Worm (Caenorhabditis elegans): ENCODE results near the gene F40G12.4.

The F40G12.4 gene

DNA sequence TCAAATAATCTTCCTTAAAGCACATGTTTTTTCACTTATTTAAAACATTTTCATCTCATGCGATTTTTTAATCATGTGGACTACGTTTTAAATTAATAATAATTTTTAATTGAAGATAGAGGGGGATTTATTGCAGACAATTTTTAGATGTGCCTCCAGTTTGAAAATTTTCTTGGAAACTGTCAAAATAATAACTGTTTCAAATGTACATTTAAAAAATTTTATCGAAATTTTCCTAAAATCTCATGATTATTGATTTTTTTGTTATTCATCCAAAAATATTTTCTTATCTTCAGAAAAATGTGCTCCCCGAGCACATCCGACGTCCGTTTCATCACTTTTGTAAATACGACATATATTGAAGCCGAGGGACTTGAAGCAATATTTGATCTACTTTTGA lies 11.7 kb downstream of the F40G12.4 start, which contains the start of gene sre-8:
TSS of gene sre-8 (plus strand) at position 301 of the 400 bp plus-strand sequence.
- no peak for TF ChIP-seq F13C5.2 (tag; optimal IDR thresholded peaks at IDR 0.05)
- no peak for TF ChIP-seq flt-1 (GFP tag; IDR thresholded peaks at IDR 0.05)
- TF ChIP-seq scrt-1 (GFP tag; IDR thresholded peaks at IDR 0.05): no peak
- no peak for TF ChIP-seq tbx-37 (GFP tag; conservative IDR thresholded peaks at IDR 0.05)

DNA sequence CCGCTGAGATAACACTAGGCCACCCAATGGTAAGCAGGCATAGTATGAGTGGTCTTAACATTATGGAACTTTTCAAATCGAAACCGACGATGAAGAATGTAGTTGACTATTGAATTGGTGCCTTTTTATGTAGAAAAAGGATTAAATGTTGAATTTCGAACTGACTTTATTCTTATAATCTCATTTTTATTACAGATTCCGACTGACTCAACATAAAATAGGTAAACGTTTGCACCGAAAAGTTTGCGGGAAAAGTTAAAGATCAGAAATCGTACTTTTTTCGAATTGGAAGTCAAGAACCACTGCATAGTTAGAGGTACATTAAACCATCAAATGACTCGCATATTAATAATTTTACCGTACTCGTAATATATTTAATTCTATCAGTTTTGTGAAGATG lies 14.3 kb downstream of the F40G12.4 start, which contains the start of gene K02E11.7:
TSS of gene K02E11.7 (minus strand) at position 101 of the 400 bp plus-strand sequence.
- TF ChIP-seq ceh-36 (tag; optimal IDR thresholded peaks at IDR 0.05) (no peak), pes-1 (GFP tag; IDR thresholded peaks at IDR 0.05) (no peak), tbx-37 (GFP tag; conservative IDR thresholded peaks at IDR 0.05) (no peak), F13C5.2 (tag; optimal IDR thresholded peaks at IDR 0.05) (no peak), tra-4 (tag; optimal IDR thresholded peaks at IDR 0.05) (no peak), hnd-1 (tag; optimal IDR thresholded peaks at IDR 0.05) (no peak), ets-7 (tag; optimal IDR thresholded peaks at IDR 0.05) (no peak), ama-1 (optimal IDR thresholded peaks at IDR 0.05) (no peak), ceh-13 (GFP tag; optimal IDR thresholded peaks at IDR 0.05) (no peak), scrt-1 (GFP tag; IDR thresholded peaks at IDR 0.05) (no peak), sea-1 (GFP tag; conservative IDR thresholded peaks at IDR 0.05) (no peak)

DNA sequence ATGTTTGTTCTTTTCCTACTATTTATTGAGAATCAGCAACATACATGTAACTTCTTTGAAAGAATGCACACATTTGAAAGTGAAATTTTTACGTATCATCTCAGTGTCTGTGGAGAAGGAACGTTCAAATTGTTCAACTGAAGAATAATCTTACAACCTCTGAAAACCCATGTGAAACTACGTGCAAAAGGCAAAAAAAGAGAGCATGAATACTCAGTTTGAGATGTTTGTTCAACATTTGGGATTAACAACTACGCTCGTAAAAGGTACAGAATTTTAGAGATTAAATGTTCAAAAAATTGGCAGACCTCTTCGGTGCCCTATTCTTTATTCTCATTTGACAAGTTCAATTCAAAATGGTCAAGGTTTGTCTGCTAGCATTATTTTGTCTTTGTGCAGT lies 16.5 kb downstream of the F40G12.4 start, which contains the start of gene K02E11.5:
TSS of gene K02E11.5 (plus strand) at position 301 of the 400 bp plus-strand sequence.
- TF ChIP-seq tbx-37 (GFP tag; conservative IDR thresholded peaks at IDR 0.05): no peak
- no peak for TF ChIP-seq scrt-1 (GFP tag; IDR thresholded peaks at IDR 0.05)
- no peak for TF ChIP-seq tra-4 (tag; optimal IDR thresholded peaks at IDR 0.05)
- no peak for TF ChIP-seq hmg-4 (GFP tag; optimal IDR thresholded peaks at IDR 0.05)
- no peak for TF ChIP-seq ceh-13 (GFP tag; optimal IDR thresholded peaks at IDR 0.05)
- no peak for TF ChIP-seq tbx-11 (GFP tag; IDR thresholded peaks at IDR 0.05)
- no peak for TF ChIP-seq hnd-1 (tag; optimal IDR thresholded peaks at IDR 0.05)
- TF ChIP-seq ceh-36 (tag; optimal IDR thresholded peaks at IDR 0.05): no peak
- TF ChIP-seq B0310.2 (tag; optimal IDR thresholded peaks at IDR 0.05): no peak
- TF ChIP-seq F13C5.2 (tag; optimal IDR thresholded peaks at IDR 0.05): no peak
- TF ChIP-seq hmbx-1 (tag; optimal IDR thresholded peaks at IDR 0.05): no peak
- no peak for TF ChIP-seq pes-1 (GFP tag; IDR thresholded peaks at IDR 0.05)
- no peak for TF ChIP-seq ama-1 (optimal IDR thresholded peaks at IDR 0.05)
- no peak for TF ChIP-seq sea-1 (GFP tag; conservative IDR thresholded peaks at IDR 0.05)
- no peak for TF ChIP-seq ets-7 (tag; optimal IDR thresholded peaks at IDR 0.05)
- no peak for TF ChIP-seq flt-1 (GFP tag; IDR thresholded peaks at IDR 0.05)

DNA sequence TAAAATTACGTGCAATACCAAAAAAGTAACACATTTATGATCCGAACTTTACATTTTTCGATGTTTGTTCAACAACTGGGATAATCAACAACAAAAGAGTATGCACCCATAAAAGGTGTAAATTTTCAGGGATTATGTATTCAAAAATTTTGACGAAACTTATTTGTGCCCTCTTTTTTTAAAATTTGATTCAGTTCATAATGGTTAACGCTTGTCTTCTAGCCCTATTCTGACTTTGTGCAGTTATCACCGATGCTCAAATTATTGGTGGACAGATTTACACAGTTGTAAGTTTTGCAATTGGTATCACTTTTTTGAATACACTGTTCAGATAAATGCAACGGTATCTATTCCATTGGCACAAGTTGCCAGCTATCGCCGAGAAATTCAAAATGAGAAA lies 19.9 kb downstream of the F40G12.4 start, which contains the start of gene K02E11.6:
TSS of gene K02E11.6 (plus strand) at position 149 of the 400 bp plus-strand sequence.
- TF ChIP-seq pes-1 (GFP tag; IDR thresholded peaks at IDR 0.05): no peak
- no peak for TF ChIP-seq tbx-37 (GFP tag; conservative IDR thresholded peaks at IDR 0.05)
- TF ChIP-seq flt-1 (GFP tag; IDR thresholded peaks at IDR 0.05): no peak
- no peak for TF ChIP-seq ets-7 (tag; optimal IDR thresholded peaks at IDR 0.05)
- no peak for TF ChIP-seq ceh-36 (tag; optimal IDR thresholded peaks at IDR 0.05)

DNA sequence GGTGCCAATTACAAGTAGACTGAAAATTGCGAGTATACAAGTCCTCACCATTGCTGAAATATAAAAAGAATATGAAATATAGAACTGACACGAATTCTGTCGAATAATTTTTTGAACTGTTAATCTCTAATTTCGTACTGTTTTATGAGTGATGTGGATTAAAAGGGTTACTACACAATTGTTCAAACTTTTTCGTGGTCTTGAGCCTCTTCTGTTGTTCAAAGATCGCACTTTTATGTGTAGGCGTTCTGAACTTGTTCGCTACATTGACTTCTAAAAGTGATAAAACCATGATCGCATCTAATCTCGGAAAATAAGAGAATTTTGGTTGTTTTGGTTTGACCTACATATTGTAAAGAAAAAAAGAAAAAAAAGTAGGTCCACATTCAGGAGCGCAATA lies 20.5 kb downstream of the F40G12.4 start, which contains the start of gene K02E11.4:
TSS of gene K02E11.4 (minus strand) at position 101 of the 400 bp plus-strand sequence.
- TF ChIP-seq sea-1 (GFP tag; conservative IDR thresholded peaks at IDR 0.05) (no peak), tbx-37 (GFP tag; conservative IDR thresholded peaks at IDR 0.05) (no peak), hnd-1 (tag; optimal IDR thresholded peaks at IDR 0.05) (no peak)

DNA sequence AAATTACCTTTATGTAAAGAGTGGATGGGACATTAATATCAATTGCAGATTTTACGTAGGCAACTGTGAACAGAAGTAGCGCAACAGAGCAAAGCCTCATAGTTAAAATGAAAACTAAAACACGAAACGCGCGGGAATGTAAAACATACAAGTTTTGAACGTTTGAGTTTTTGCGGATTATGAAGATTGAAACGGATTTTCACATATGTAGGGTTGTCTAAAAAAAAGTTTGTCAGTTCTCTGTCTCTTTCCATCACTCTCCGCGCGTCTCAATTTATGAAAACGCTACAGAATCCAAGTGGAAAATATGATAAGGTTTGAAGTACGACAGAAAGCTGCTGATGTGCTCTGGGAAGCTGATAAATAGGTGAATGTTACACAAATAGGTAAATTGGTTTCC lies 21.8 kb downstream of the F40G12.4 start, which contains the start of gene K02E11.3:
TSS of gene K02E11.3 (minus strand) at position 101 of the 400 bp plus-strand sequence.
- TF ChIP-seq sea-1 (GFP tag; conservative IDR thresholded peaks at IDR 0.05) (no peak), tbx-11 (GFP tag; IDR thresholded peaks at IDR 0.05) (no peak), hmbx-1 (tag; optimal IDR thresholded peaks at IDR 0.05) (no peak), ceh-13 (GFP tag; optimal IDR thresholded peaks at IDR 0.05) (no peak), pes-1 (GFP tag; IDR thresholded peaks at IDR 0.05) (no peak), tbx-37 (GFP tag; conservative IDR thresholded peaks at IDR 0.05) (no peak), B0310.2 (tag; optimal IDR thresholded peaks at IDR 0.05) (no peak), hmg-4 (GFP tag; optimal IDR thresholded peaks at IDR 0.05) (no peak)

DNA sequence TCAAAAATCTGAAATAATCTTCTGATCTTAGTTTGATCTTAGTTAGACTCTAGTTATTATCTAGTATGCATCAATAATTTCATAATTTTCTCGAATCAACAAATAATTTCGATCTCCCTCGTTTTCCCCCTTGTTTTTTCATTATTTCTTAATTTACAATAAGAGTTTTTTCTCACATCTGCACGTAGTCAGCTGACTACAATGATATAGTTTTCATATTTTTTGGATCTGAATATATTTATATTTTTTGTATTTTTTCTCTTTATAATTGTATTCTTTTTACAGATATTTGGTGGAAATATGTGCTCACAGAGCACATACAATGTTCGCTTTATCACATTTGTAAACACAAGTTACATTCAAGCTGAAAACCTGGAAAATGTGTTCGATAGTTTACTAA lies 24.6 kb downstream of the F40G12.4 start, which contains the start of gene sre-7:
TSS of gene sre-7 (plus strand) at position 301 of the 400 bp plus-strand sequence.
- no peak for TF ChIP-seq tbx-37 (GFP tag; conservative IDR thresholded peaks at IDR 0.05)

DNA sequence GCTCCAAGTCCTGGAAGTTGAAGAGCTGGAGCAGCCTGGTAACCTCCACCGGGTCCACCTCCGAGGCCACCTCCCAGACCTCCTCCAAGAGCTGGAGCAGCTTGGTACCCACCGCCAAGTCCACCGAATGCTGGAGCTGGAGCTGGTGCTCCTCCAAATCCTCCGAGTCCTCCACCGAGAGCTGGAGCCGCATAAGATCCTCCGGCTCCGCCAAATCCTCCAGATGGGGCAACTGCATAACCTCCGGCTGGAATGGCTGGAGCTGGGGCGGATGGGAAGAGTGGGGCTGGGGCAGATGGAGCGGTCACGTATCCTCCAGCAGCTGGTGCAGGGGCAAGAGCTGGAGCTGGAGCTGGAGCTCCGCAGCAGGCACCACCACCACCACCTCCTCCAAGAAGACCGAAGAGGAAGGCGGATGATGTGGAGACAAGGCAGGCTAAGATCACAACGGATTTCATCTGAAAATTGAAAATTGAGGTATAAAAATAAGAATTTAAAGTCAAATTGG lies 27.8 kb downstream of the F40G12.4 start, which contains the start of gene K02E11.10:
TSS of gene K02E11.10 (minus strand) at position 458 of the 508 bp plus-strand sequence.
- TF ChIP-seq ama-1 (optimal IDR thresholded peaks at IDR 0.05) (no peak), pes-1 (GFP tag; IDR thresholded peaks at IDR 0.05) (no peak), ceh-36 (tag; optimal IDR thresholded peaks at IDR 0.05) (no peak), tbx-37 (GFP tag; conservative IDR thresholded peaks at IDR 0.05) (no peak), ceh-13 (GFP tag; optimal IDR thresholded peaks at IDR 0.05) (no peak), sea-1 (GFP tag; conservative IDR thresholded peaks at IDR 0.05) (no peak), B0310.2 (tag; optimal IDR thresholded peaks at IDR 0.05) (no peak), ets-7 (tag; optimal IDR thresholded peaks at IDR 0.05) (no peak), tra-4 (tag; optimal IDR thresholded peaks at IDR 0.05) (no peak), hmg-4 (GFP tag; optimal IDR thresholded peaks at IDR 0.05) (no peak)

DNA sequence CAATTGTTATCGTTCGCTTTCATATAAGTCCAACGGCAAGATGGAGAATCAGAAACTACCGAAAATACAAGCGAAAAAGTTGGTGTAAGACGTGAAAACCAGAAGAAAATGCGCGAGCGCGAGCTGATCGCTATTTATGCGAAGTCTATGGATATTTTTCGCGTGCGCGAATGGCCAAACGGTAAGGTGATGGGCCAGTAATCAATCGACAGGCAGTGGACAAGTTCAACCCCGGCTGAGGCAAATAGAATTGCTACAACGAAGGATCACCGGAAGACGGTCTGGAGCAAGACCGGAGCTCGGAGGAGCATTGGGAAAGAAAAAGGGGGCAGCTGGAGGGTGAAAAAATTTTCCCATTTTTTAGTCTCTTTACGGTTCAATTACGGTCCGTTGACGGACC lies 31.1 kb downstream of the F40G12.4 start:
- TF ChIP-seq flt-1 (GFP tag; IDR thresholded peaks at IDR 0.05) (0 out of 2 replicates have a peak, but pooled peaks have one; percentile 42), scrt-1 (GFP tag; IDR thresholded peaks at IDR 0.05) (0 out of 2 replicates have a peak, but pooled peaks have one; percentile 21), tbx-37 (GFP tag; conservative IDR thresholded peaks at IDR 0.05) (peak; percentile 32; the same call in 1 of the 2 replicates), sea-1 (GFP tag; conservative IDR thresholded peaks at IDR 0.05) (0 out of 2 replicates have a peak, but pooled peaks have one; percentile 25), pes-1 (GFP tag; IDR thresholded peaks at IDR 0.05) (peak; percentile 65)

Data from whole organism, early embryonic.